Fruit fly (Drosophila melanogaster): ENCODE results near the gene Cds.
A peak's percentile ranks its signal among the peaks of the same experiment; 100 is the strongest.

DNA sequence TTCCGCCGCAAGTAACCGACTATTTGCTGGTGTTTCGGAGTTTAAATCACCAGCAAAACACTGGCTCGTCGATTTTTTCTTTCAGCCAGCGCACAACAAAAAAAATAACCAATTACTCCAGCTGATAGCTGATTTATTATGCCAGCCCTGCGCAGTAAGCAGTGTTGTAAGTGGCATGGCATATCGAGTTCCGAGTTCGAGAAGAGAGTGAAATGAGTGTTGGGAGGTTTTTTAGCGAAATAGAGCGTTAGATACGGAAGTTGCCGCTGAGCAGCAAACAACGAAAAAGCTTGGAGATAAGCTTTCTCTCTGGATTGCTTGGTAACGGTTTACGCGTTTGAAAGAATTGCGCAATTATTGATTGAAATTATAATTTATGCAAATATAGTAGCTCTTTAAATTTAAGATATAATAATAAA lies 35.9 kb upstream of the Cds start, which contains the start of gene CG7565:
- TF ChIP-seq CG9948 (tag; optimal IDR thresholded peaks at IDR 0.05) (no peak), CG34367 (tag; optimal IDR thresholded peaks at IDR 0.05) (no peak), CG4496 (GFP tag; IDR thresholded peaks at IDR 0.05) (peak; percentile 61), EcR (GFP tag; optimal IDR thresholded peaks at IDR 0.05) (no peak), Pif1A (GFP tag; optimal IDR thresholded peaks at IDR 0.05) (no peak), Ets98B (GFP tag; IDR thresholded peaks at IDR 0.05) (peak; percentile 67), Snoo (tag; optimal IDR thresholded peaks at IDR 0.05) (no peak), fd96Ca (GFP tag; IDR thresholded peaks at IDR 0.05) (no peak), D1 (tag; optimal IDR thresholded peaks at IDR 0.05) (no peak)
